Fruit fly (Drosophila melanogaster) whole organism, embryonic: ENCODE measurements around the gene Tsp29Fa.
A peak's percentile ranks its signal among the peaks of the same experiment; 100 is the strongest.

ENCODE experiments used
- CG11398 ChIP-seq: fragments of 200-800 bp; sonication (Bioruptor generic); optimal IDR thresholded peaks from 2 replicates; lab custom pipeline; 2016; ENCODE audit warnings: missing biosample characterization, missing genetic modification characterization
- CG11696 ChIP-seq: fragments of 200-800 bp; sonication (Bioruptor generic); IDR thresholded peaks from 2 replicates; pipeline ENCODE4 v1.3.6; 2022; ENCODE audit warnings: missing biosample characterization, missing genetic modification characterization
- CG12236 ChIP-seq: fragments of 200-800 bp; sonication (Bioruptor generic); optimal IDR thresholded peaks from 2 replicates; lab custom pipeline; 2016; ENCODE audit warnings: missing biosample characterization, missing genetic modification characterization
- CG1233 ChIP-seq: fragments of 200-800 bp; sonication (Bioruptor generic); optimal IDR thresholded peaks from 4 replicates; lab custom pipeline; 2018; ENCODE audit warnings: missing biosample characterization, mild to moderate bottlenecking, missing genetic modification characterization
- CG14014 ChIP-seq: fragments of 200-800 bp; sonication (Bioruptor generic); IDR thresholded peaks from 2 replicates; pipeline ENCODE4 v1.3.6; 2022; ENCODE audit warnings: missing biosample characterization, missing genetic modification characterization
- CG1529 ChIP-seq: fragments of 200-800 bp; sonication (Bioruptor generic); optimal IDR thresholded peaks from 3 replicates; lab custom pipeline; 2018; ENCODE audit warnings: missing biosample characterization, missing genetic modification characterization
- CG17568 ChIP-seq: fragments of 200-800 bp; sonication (Bioruptor generic); optimal IDR thresholded peaks from 2 replicates; lab custom pipeline; 2018; ENCODE audit warnings: missing biosample characterization, mild to moderate bottlenecking, missing genetic modification characterization, moderate library complexity
- CG1792 ChIP-seq: fragments of 200-800 bp; sonication (Bioruptor generic); optimal IDR thresholded peaks from 2 replicates; lab custom pipeline; 2016; ENCODE audit warnings: missing biosample characterization, missing genetic modification characterization
- CG2120 ChIP-seq: fragments of 200-800 bp; sonication (Bioruptor generic); optimal IDR thresholded peaks from 3 replicates; lab custom pipeline; 2016; ENCODE audit warnings: missing biosample characterization, missing genetic modification characterization
- CG2199 ChIP-seq: fragments of 200-800 bp; sonication (Bioruptor generic); IDR thresholded peaks from 3 replicates; pipeline ENCODE4 v1.3.6; 2022; ENCODE audit warnings: missing biosample characterization, missing genetic modification characterization
- CG3065 ChIP-seq: fragments of 200-800 bp; sonication (Bioruptor generic); optimal IDR thresholded peaks from 2 replicates; lab custom pipeline; 2016; ENCODE audit warnings: missing biosample characterization, missing genetic modification characterization
- CG31365 ChIP-seq: fragments of 200-800 bp; sonication (Bioruptor generic); optimal IDR thresholded peaks from 2 replicates; lab custom pipeline; 2018; ENCODE audit warnings: missing biosample characterization, mild to moderate bottlenecking, missing genetic modification characterization
- CG31441 ChIP-seq: fragments of 200-800 bp; sonication (Bioruptor generic); IDR thresholded peaks from 2 replicates; pipeline ENCODE4 v1.3.6; 2022; ENCODE audit warnings: missing biosample characterization, missing genetic modification characterization
- CG3726 ChIP-seq: fragments of 200-800 bp; sonication (Bioruptor generic); IDR thresholded peaks from 3 replicates; pipeline ENCODE4, ENCODE4 v1.3.6; 2022; ENCODE audit warnings: missing biosample characterization, missing genetic modification characterization
- CG5245 ChIP-seq: fragments of 200-800 bp; sonication (Bioruptor generic); optimal IDR thresholded peaks from 3 replicates; lab custom pipeline; 2016; ENCODE audit warnings: missing biosample characterization, missing genetic modification characterization
- CG7556 ChIP-seq: fragments of 200-800 bp; sonication (Bioruptor generic); optimal IDR thresholded peaks from 2 replicates; lab custom pipeline; 2017; ENCODE audit warnings: missing biosample characterization, mild to moderate bottlenecking, missing genetic modification characterization
- CG7987 ChIP-seq: fragments of 200-800 bp; sonication (Bioruptor generic); optimal IDR thresholded peaks from 2 replicates; lab custom pipeline; 2018; ENCODE audit warnings: missing biosample characterization, mild to moderate bottlenecking, missing genetic modification characterization, moderate library complexity
- CoRest ChIP-seq: fragments of 200-800 bp; sonication (Bioruptor generic); optimal IDR thresholded peaks from 3 replicates; lab custom pipeline; 2018; ENCODE audit warnings: missing biosample characterization, mild to moderate bottlenecking, missing genetic modification characterization, moderate library complexity
- Dll ChIP-seq: fragments of 200-800 bp; sonication (Bioruptor generic); IDR thresholded peaks from 4 replicates; pipeline ENCODE4 v1.3.6; 2022; ENCODE audit warnings: missing biosample characterization, missing genetic modification characterization; ENCODE audit not compliant: partially characterized antibody
- Elba2 ChIP-seq: fragments of 200-800 bp; sonication (Bioruptor generic); optimal IDR thresholded peaks from 3 replicates; lab custom pipeline; 2016; ENCODE audit warnings: missing biosample characterization, missing genetic modification characterization
- Lpt ChIP-seq: fragments of >200 bp; optimal IDR thresholded peaks from 2 replicates; lab custom pipeline; 2018; ENCODE audit warnings: missing biosample characterization, missing genetic modification characterization
- MBD-R2 ChIP-seq: fragments of 200-800 bp; sonication (Bioruptor generic); IDR thresholded peaks from 2 replicates; pipeline ENCODE4 v1.3.6; 2022; ENCODE audit warnings: missing biosample characterization, missing genetic modification characterization
- NC2α ChIP-seq: fragments of 200-800 bp; sonication (Bioruptor generic); optimal IDR thresholded peaks from 2 replicates; lab custom pipeline; 2016; ENCODE audit warnings: missing biosample characterization, missing genetic modification characterization
- Rfx ChIP-seq: fragments of 200-800 bp; sonication (Bioruptor generic); IDR thresholded peaks from 2 replicates; pipeline ENCODE4 v1.3.6; 2022; ENCODE audit warnings: missing biosample characterization, missing genetic modification characterization
- Side ChIP-seq: fragments of 200-800 bp; sonication (Bioruptor generic); optimal IDR thresholded peaks from 2 replicates; lab custom pipeline; 2016; ENCODE audit warnings: missing biosample characterization, missing genetic modification characterization
- Sry-β ChIP-seq: fragments of 200-800 bp; sonication (Bioruptor generic); optimal IDR thresholded peaks from 2 replicates; lab custom pipeline; 2018; ENCODE audit warnings: missing biosample characterization, mild to moderate bottlenecking, missing genetic modification characterization, moderate library complexity
- Usf ChIP-seq: fragments of 200-800 bp; sonication (Bioruptor generic); optimal IDR thresholded peaks from 2 replicates; lab custom pipeline; 2017; ENCODE audit warnings: missing genotype, missing biosample characterization, missing genetic modification characterization
- cad ChIP-seq: fragments of >200 bp; optimal IDR thresholded peaks from 2 replicates; lab custom pipeline; 2017; ENCODE audit warnings: missing biosample characterization, missing genetic modification characterization
- crc ChIP-seq: fragments of 200-800 bp; sonication (Bioruptor generic); optimal IDR thresholded peaks from 2 replicates; lab custom pipeline; 2016; ENCODE audit warnings: missing biosample characterization, missing genetic modification characterization
- dan ChIP-seq: fragments of 200-800 bp; sonication (Bioruptor generic); IDR thresholded peaks from 2 replicates; pipeline ENCODE4 v1.3.6; 2022; ENCODE audit warnings: missing biosample characterization, missing genetic modification characterization
- dimm ChIP-seq: fragments of 200-800 bp; sonication (Bioruptor generic); IDR thresholded peaks from 2 replicates; pipeline ENCODE4 v1.3.6; 2022; ENCODE audit warnings: missing biosample characterization, missing genetic modification characterization
- gt ChIP-seq: fragments of 200-800 bp; sonication (Bioruptor generic); IDR thresholded peaks from 2 replicates; pipeline ENCODE4 v1.3.6; 2022; ENCODE audit warnings: missing biosample characterization, missing genetic modification characterization
- inv ChIP-seq: fragments of 200-800 bp; sonication (Bioruptor generic); IDR thresholded peaks from 2 replicates; pipeline ENCODE4 v1.3.6; 2022; ENCODE audit warnings: missing biosample characterization, missing genetic modification characterization; ENCODE audit not compliant: partially characterized antibody
- jing ChIP-seq: fragments of 200-800 bp; sonication (Bioruptor generic); optimal IDR thresholded peaks from 2 replicates; lab custom pipeline; 2018; ENCODE audit warnings: missing biosample characterization, mild to moderate bottlenecking, missing genetic modification characterization
- jumu ChIP-seq: fragments of 200-800 bp; sonication (Bioruptor generic); optimal IDR thresholded peaks from 3 replicates; lab custom pipeline; 2016; ENCODE audit warnings: missing biosample characterization, missing genetic modification characterization
- kah ChIP-seq: fragments of 200-800 bp; sonication (Bioruptor generic); optimal IDR thresholded peaks from 2 replicates; lab custom pipeline; 2018; ENCODE audit warnings: missing biosample characterization, mild to moderate bottlenecking, missing genetic modification characterization
- knrl ChIP-seq: fragments of 200-800 bp; sonication (Bioruptor generic); IDR thresholded peaks from 3 replicates; pipeline ENCODE4 v1.3.6; 2022; ENCODE audit warnings: missing biosample characterization, missing genetic modification characterization; ENCODE audit not compliant: partially characterized antibody
- maf-S ChIP-seq: fragments of 200-800 bp; sonication (Bioruptor generic); optimal IDR thresholded peaks from 2 replicates; lab custom pipeline; 2016; ENCODE audit warnings: missing biosample characterization, missing genetic modification characterization
- pb ChIP-seq: fragments of 200-800 bp; sonication (Bioruptor generic); optimal IDR thresholded peaks from 3 replicates; lab custom pipeline; 2016; ENCODE audit warnings: missing biosample characterization, missing genetic modification characterization
- schlank ChIP-seq: fragments of 200-800 bp; sonication (Bioruptor generic); optimal IDR thresholded peaks from 2 replicates; lab custom pipeline; 2018; ENCODE audit warnings: missing biosample characterization, mild to moderate bottlenecking, missing genetic modification characterization
- sob ChIP-seq: fragments of 200-800 bp; sonication (Bioruptor generic); IDR thresholded peaks from 2 replicates; pipeline ENCODE4 v1.3.6; 2022; ENCODE audit warnings: missing biosample characterization, missing genetic modification characterization
- tna ChIP-seq: fragments of 200-800 bp; sonication (Bioruptor generic); IDR thresholded peaks from 2 replicates; pipeline ENCODE4 v1.3.6; 2022; ENCODE audit warnings: missing biosample characterization, missing genetic modification characterization; ENCODE audit not compliant: partially characterized antibody

Gene Tsp29Fa

dm6 chr2L:8984614-8985318 is 51.0 kb downstream of the Tsp29Fa start, which contains the start of gene CG13101 (continued):
- peak; percentile 63 for TF ChIP-seq crc (GFP tag; lab: Kevin White, UChicago)
- no peak for TF ChIP-seq Lpt
- peak; percentile 85 for TF ChIP-seq CG5245 (GFP tag; lab: Kevin White, UChicago)
- peak; percentile 87 for TF ChIP-seq CG1233 (GFP tag; lab: Kevin White, UChicago)
- peak; percentile 94 for TF ChIP-seq CG14014 (GFP tag; lab: Robert Waterston, UW)
- TF ChIP-seq knrl (GFP tag; lab: Robert Waterston, UW), result no peak
- peak; percentile 96 for TF ChIP-seq sob (GFP tag; lab: Robert Waterston, UW)
- TF ChIP-seq CoRest, result peak; percentile 94
- peak; percentile 62 for TF ChIP-seq pb
- TF ChIP-seq tna (GFP tag; lab: Robert Waterston, UW), result no peak
- peak; percentile 81 for TF ChIP-seq CG1529 (GFP tag; lab: Kevin White, UChicago)
- TF ChIP-seq CG2199 (GFP tag; lab: Robert Waterston, UW), result peak; percentile 93
- peak; percentile 74; the same call in 1 of the 2 replicates for TF ChIP-seq MBD-R2 (GFP tag; lab: Robert Waterston, UW)
- TF ChIP-seq gt (GFP tag; lab: Robert Waterston, UW), result peak; percentile 69
- peak; percentile 96 for TF ChIP-seq Rfx (GFP tag; lab: Robert Waterston, UW)
- peak; percentile 57 for TF ChIP-seq jing
- TF ChIP-seq CG11696 (GFP tag; lab: Robert Waterston, UW), result peak; percentile 89
- TF ChIP-seq CG31365, result peak; percentile 63
- peak; percentile 77 for TF ChIP-seq Side
- peak; percentile 80 for TF ChIP-seq maf-S (GFP tag; lab: Kevin White, UChicago)
- peak; percentile 91 for TF ChIP-seq CG17568 (GFP tag; lab: Kevin White, UChicago)
- TF ChIP-seq CG1792 (GFP tag; lab: Kevin White, UChicago), result peak; percentile 72
- TF ChIP-seq NC2α (GFP tag; lab: Kevin White, UChicago), result peak; percentile 67
- peak; percentile 72 for TF ChIP-seq dimm (GFP tag; lab: Robert Waterston, UW)
- TF ChIP-seq cad (GFP tag; lab: Kevin White, UChicago), result no peak
- TF ChIP-seq Elba2 (GFP tag; lab: Kevin White, UChicago), result peak; percentile 41
- TF ChIP-seq CG11398 (GFP tag; lab: Kevin White, UChicago), result peak; percentile 54
- peak; percentile 80 for TF ChIP-seq jumu (GFP tag; lab: Kevin White, UChicago)
- TF ChIP-seq Usf (GFP tag; lab: Kevin White, UChicago), result peak; percentile 61
- no peak for TF ChIP-seq inv (GFP tag; lab: Robert Waterston, UW)
- TF ChIP-seq schlank (tag; lab: Kevin White, UChicago), result peak; percentile 58
- TF ChIP-seq CG2120 (GFP tag; lab: Kevin White, UChicago), result peak; percentile 93
- TF ChIP-seq CG7556 (GFP tag; lab: Kevin White, UChicago), result peak; percentile 95
- TF ChIP-seq Sry-β, result no peak
- peak; percentile 68 for TF ChIP-seq kah (GFP tag; lab: Kevin White, UChicago)
- TF ChIP-seq CG7987 (GFP tag; lab: Kevin White, UChicago), result peak; percentile 76
- TF ChIP-seq Dll, result no peak
- TF ChIP-seq CG31441 (GFP tag; lab: Robert Waterston, UW), result peak; percentile 97
- TF ChIP-seq CG3726 (GFP tag; lab: Robert Waterston, UW), result no peak; the same call in 2 of the 3 replicates
- TF ChIP-seq dan (GFP tag; lab: Robert Waterston, UW), result 0 out of 2 replicates have a peak, but pooled peaks have one; percentile 36
- peak; percentile 56 for TF ChIP-seq CG12236 (GFP tag; lab: Kevin White, UChicago)
- peak; percentile 72 for TF ChIP-seq CG3065 (GFP tag; lab: Kevin White, UChicago)
